Worm (Caenorhabditis elegans) whole organism, young adult: ENCODE results near the gene F42A9.9.

Experiments
- D2030.7 ChIP-seq: fragments of 200-800 bp; sonication (Bioruptor generic); IDR thresholded peaks from 2 replicates; pipeline ENCODE4 v1.3.6; 2022; ENCODE audit warnings: missing genetic modification reagents, missing genetic modification characterization, missing compliant biosample characterization
- F23B12.7 ChIP-seq: sonication (generic microtip); optimal IDR thresholded peaks from 2 replicates; lab custom pipeline; 2017; ENCODE audit warnings: missing genetic modification characterization, mild to moderate bottlenecking, missing compliant biosample characterization, antibody characterized with exemption, moderate library complexity; ENCODE audit not compliant: insufficient read depth
- F37B4.10 ChIP-seq: fragments of 200-800 bp; sonication (Bioruptor generic); IDR thresholded peaks from 2 replicates; pipeline ENCODE4 v1.3.6; 2022; ENCODE audit warnings: missing genetic modification characterization, missing compliant biosample characterization
- F49E8.2 ChIP-seq: sonication (generic microtip); optimal IDR thresholded peaks from 3 replicates; lab custom pipeline; 2017; ENCODE audit warnings: missing genetic modification characterization, mild to moderate bottlenecking, missing compliant biosample characterization, antibody characterized with exemption, moderate library complexity; ENCODE audit not compliant: insufficient read depth
- F52B5.7 ChIP-seq: sonication (generic microtip); optimal IDR thresholded peaks from 2 replicates; lab custom pipeline; 2016; ENCODE audit warnings: mild to moderate bottlenecking, missing genetic modification characterization, missing compliant biosample characterization
- Y95B8A.8 ChIP-seq: fragments of 200-800 bp; sonication (Bioruptor generic); IDR thresholded peaks from 2 replicates; pipeline ENCODE4 v1.3.6; 2022; ENCODE audit warnings: missing genetic modification reagents, missing genetic modification characterization, missing compliant biosample characterization
- ama-1 ChIP-seq, 3 experiments: fragments of 150-350 bp in 1 of 3; sonication (generic microtip) in 2 of 3; optimal IDR thresholded peaks; 2 replicates each; lab custom pipeline; 2014 to 2018; ENCODE audit warnings: missing biosample characterization in 2 of 3, missing genetic modification characterization in 2 of 3, missing genetic modification reagents in 2 of 3
- attf-6 ChIP-seq: fragments of 200-800 bp; sonication (Bioruptor generic); IDR thresholded peaks from 2 replicates; pipeline ENCODE4 v1.3.6; 2022; ENCODE audit warnings: missing genetic modification reagents, missing genetic modification characterization, missing compliant biosample characterization
- ceh-27 ChIP-seq: fragments of 200-800 bp; sonication (Bioruptor generic); optimal IDR thresholded peaks from 2 replicates; lab custom pipeline; 2018; ENCODE audit warnings: mild to moderate bottlenecking, missing genetic modification characterization, moderate library complexity, missing compliant biosample characterization
- chd-7 ChIP-seq: sonication (generic microtip); optimal IDR thresholded peaks from 2 replicates; lab custom pipeline; 2016; ENCODE audit warnings: mild to moderate bottlenecking, missing genetic modification characterization, moderate library complexity, missing compliant biosample characterization
- dpl-1 ChIP-seq: fragments of 150-350 bp; optimal IDR thresholded peaks from 2 replicates; lab custom pipeline; 2014; ENCODE audit warnings: missing biosample characterization, missing genetic modification reagents, missing genetic modification characterization
- egl-18 ChIP-seq: fragments of 200-800 bp; sonication (Bioruptor generic); IDR thresholded peaks from 2 replicates; pipeline ENCODE4 v1.3.6; 2022; ENCODE audit warnings: missing genetic modification reagents, missing genetic modification characterization, missing compliant biosample characterization
- fkh-3 ChIP-seq: sonication (generic microtip); optimal IDR thresholded peaks from 2 replicates; lab custom pipeline; 2016; ENCODE audit warnings: mild to moderate bottlenecking, missing genetic modification characterization, missing compliant biosample characterization
- gei-17 ChIP-seq: fragments of 200-800 bp; sonication (Bioruptor generic); optimal IDR thresholded peaks from 2 replicates; lab custom pipeline; 2018; ENCODE audit warnings: mild to moderate bottlenecking, missing genetic modification characterization, missing compliant biosample characterization
- hmg-1.2 ChIP-seq: fragments of 200-800 bp; sonication (Bioruptor generic); IDR thresholded peaks from 2 replicates; pipeline ENCODE4 v1.3.6; 2022; ENCODE audit warnings: missing genetic modification reagents, missing genetic modification characterization, missing compliant biosample characterization
- let-526 ChIP-seq: fragments of 200-800 bp; sonication (Bioruptor generic); IDR thresholded peaks from 2 replicates; pipeline ENCODE4 v1.3.6; 2022; ENCODE audit warnings: missing genetic modification reagents, missing genetic modification characterization, missing compliant biosample characterization
- lin-40 ChIP-seq: sonication (generic microtip); optimal IDR thresholded peaks from 2 replicates; lab custom pipeline; 2016; ENCODE audit warnings: missing genetic modification characterization, mild to moderate bottlenecking, missing compliant biosample characterization, missing genotype, missing genetic modification reagents
- lsl-1 ChIP-seq: fragments of 200-800 bp; sonication (Bioruptor generic); optimal IDR thresholded peaks from 2 replicates; lab custom pipeline; 2018; ENCODE audit warnings: mild to moderate bottlenecking, missing genetic modification characterization, moderate library complexity, missing compliant biosample characterization
- lsy-27 ChIP-seq: sonication (generic microtip); optimal IDR thresholded peaks from 2 replicates; lab custom pipeline; 2017; ENCODE audit warnings: missing genetic modification characterization, mild to moderate bottlenecking, missing compliant biosample characterization, antibody characterized with exemption, missing genotype, borderline replicate concordance; ENCODE audit not compliant: insufficient read depth
- mcd-1 ChIP-seq: fragments of 200-800 bp; sonication (Bioruptor generic); IDR thresholded peaks from 2 replicates; pipeline ENCODE4 v1.3.6; 2022; ENCODE audit warnings: missing genetic modification reagents, missing genetic modification characterization, missing compliant biosample characterization
- mes-4 ChIP-seq: sonication (generic microtip); optimal IDR thresholded peaks from 2 replicates; lab custom pipeline; 2016; ENCODE audit warnings: missing genotype, missing genetic modification characterization, missing compliant biosample characterization
- nfya-1 ChIP-seq: sonication (generic microtip); optimal IDR thresholded peaks from 2 replicates; lab custom pipeline; 2017; ENCODE audit warnings: antibody characterized with exemption, missing compliant biosample characterization, missing genetic modification characterization, borderline replicate concordance; ENCODE audit not compliant: insufficient read depth
- nhr-80 ChIP-seq: sonication (generic microtip); optimal IDR thresholded peaks from 2 replicates; lab custom pipeline; 2016; ENCODE audit warnings: missing genetic modification characterization, missing compliant biosample characterization
- rcor-1 ChIP-seq: fragments of 200-800 bp; sonication (Bioruptor generic); IDR thresholded peaks from 2 replicates; pipeline ENCODE4 v1.3.6; 2022; ENCODE audit warnings: missing genetic modification reagents, missing genetic modification characterization, missing compliant biosample characterization
- rpc-1 ChIP-seq, 2 experiments: fragments of 150-350 bp in 1 of 2; sonication (generic microtip) in 1 of 2; optimal IDR thresholded peaks; 2 replicates each; lab custom pipeline; 2014 to 2018; ENCODE audit warnings: missing biosample characterization in 1 of 2, missing genetic modification characterization in 1 of 2, missing genetic modification reagents in 1 of 2, missing genotype in 1 of 2
- snpc-3.4 ChIP-seq: sonication (generic microtip); optimal IDR thresholded peaks from 2 replicates; lab custom pipeline; 2017; ENCODE audit warnings: missing genetic modification characterization, mild to moderate bottlenecking, missing compliant biosample characterization, antibody characterized with exemption, moderate library complexity, missing genotype, missing genetic modification reagents
- sptf-2 ChIP-seq: fragments of 200-800 bp; sonication (Bioruptor generic); optimal IDR thresholded peaks from 2 replicates; lab custom pipeline; 2018; ENCODE audit warnings: mild to moderate bottlenecking, missing genetic modification characterization, missing compliant biosample characterization
- ztf-28 ChIP-seq: fragments of 200-800 bp; sonication (Bioruptor generic); IDR thresholded peaks from 2 replicates; pipeline ENCODE4 v1.3.6; 2022; ENCODE audit warnings: missing genetic modification reagents, missing genetic modification characterization, missing compliant biosample characterization
- ztf-3 ChIP-seq: fragments of 200-800 bp; sonication (Bioruptor generic); optimal IDR thresholded peaks from 2 replicates; lab custom pipeline; 2018; ENCODE audit warnings: mild to moderate bottlenecking, missing genetic modification characterization, missing compliant biosample characterization

F42A9.9 gene

ce11 chrIV:8618698-8619097 is 20.0 kb downstream of the F42A9.9 start, which contains the start of gene F42A9.8:
F42A9.8 (minus strand) TSS chrIV:8618785.
- TF ChIP-seq snpc-3.4 (peak; percentile 10), hmg-1.2 (GFP tag; lab: Robert Waterston, UW) (peak; percentile 96), D2030.7 (GFP tag; lab: Robert Waterston, UW) (no peak)

- TF ChIP-seq F37B4.10: no peak
- no peak for TF ChIP-seq lin-40 (tag; lab: Kevin White, UChicago)
- no peak for TF ChIP-seq lsy-27
- TF ChIP-seq ama-1 (optimal IDR thresholded peaks at IDR 0.05; lab: Kevin White, UChicago): no peak
- TF ChIP-seq ama-1 (GFP tag; optimal IDR thresholded peaks at IDR 0.05; lab: Kevin White, UChicago): no peak
- TF ChIP-seq attf-6: no peak
- no peak for TF ChIP-seq F23B12.7 (tag; lab: Kevin White, UChicago)
- TF ChIP-seq gei-17 (GFP tag; lab: Kevin White, UChicago): no peak
- TF ChIP-seq sptf-2: no peak
- no peak for TF ChIP-seq Y95B8A.8
- TF ChIP-seq rcor-1 (GFP tag; lab: Robert Waterston, UW): no peak
- no peak for TF ChIP-seq egl-18
- TF ChIP-seq chd-7: no peak
- no peak for TF ChIP-seq ceh-27 (GFP tag; lab: Kevin White, UChicago)
- TF ChIP-seq F52B5.7: no peak
- TF ChIP-seq F49E8.2: no peak
Observed at ce11 chrIV:8617047-8617446, 21.6 kb downstream of the F42A9.9 start, which contains the start of the genes F42A9.7 and F42A9.3. F42A9.7 (minus strand) TSS chrIV:8617147. F42A9.3 (plus strand) TSS chrIV:8617260.

- TF ChIP-seq hmg-1.2 (GFP tag; lab: Robert Waterston, UW) (no peak), ztf-3 (no peak), mes-4 (tag; lab: Kevin White, UChicago) (no peak), fkh-3 (tag; lab: Kevin White, UChicago) (no peak), dpl-1 (no peak), ztf-28 (no peak), mcd-1 (no peak), attf-6 (no peak), let-526 (GFP tag; lab: Robert Waterston, UW) (no peak), F37B4.10 (no peak), sptf-2 (no peak), nfya-1 (no peak), rpc-1 (optimal IDR thresholded peaks at IDR 0.05; lab: Kevin White, UChicago) (no peak), rpc-1 (tag; optimal IDR thresholded peaks at IDR 0.05; lab: Kevin White, UChicago) (no peak)
- TF ChIP-seq, all 124 proteins: peak for 0
Observed at ce11 chrIV:8615314-8615713, 23.3 kb downstream of the F42A9.9 start.

ce11 chrIV:8614680-8615079 is 24.0 kb downstream of the F42A9.9 start, which contains the start of gene cyp-33E3:
cyp-33E3 (plus strand) TSS chrIV:8614995.
- TF ChIP-seq nhr-80 (tag; lab: Kevin White, UChicago) (peak; percentile 57), lsl-1 (GFP tag; lab: Kevin White, UChicago) (no peak)

ce11 chrIV:8611886-8612542 is 26.6 kb downstream of the F42A9.9 start, which contains the start of the genes F42A9.17 and cyp-33E2:
F42A9.17 (minus strand) TSS chrIV:8611936.
cyp-33E2 (plus strand) TSS chrIV:8612334.
- no peak for TF ChIP-seq rpc-1 (optimal IDR thresholded peaks at IDR 0.05; lab: Kevin White, UChicago)
- no peak for TF ChIP-seq rpc-1 (tag; optimal IDR thresholded peaks at IDR 0.05; lab: Kevin White, UChicago)
- TF ChIP-seq nhr-80 (tag; lab: Kevin White, UChicago): peak; percentile 81
